Worm (Caenorhabditis elegans): ENCODE measurements around the gene C49C8.2.

- TF ChIP-seq ets-7 (tag; optimal IDR thresholded peaks at IDR 0.05), result no peak
- no peak for TF ChIP-seq F13C5.2 (tag; optimal IDR thresholded peaks at IDR 0.05)
These were observed 947 bp downstream of the C49C8.2 start, which contains the start of gene C49C8.8 for ce11 chrIV:8651835-8652234.

Data from whole organism, early embryonic.